Worm (Caenorhabditis elegans): ENCODE measurements around the gene nhr-106.

nhr-106 gene

DNA sequence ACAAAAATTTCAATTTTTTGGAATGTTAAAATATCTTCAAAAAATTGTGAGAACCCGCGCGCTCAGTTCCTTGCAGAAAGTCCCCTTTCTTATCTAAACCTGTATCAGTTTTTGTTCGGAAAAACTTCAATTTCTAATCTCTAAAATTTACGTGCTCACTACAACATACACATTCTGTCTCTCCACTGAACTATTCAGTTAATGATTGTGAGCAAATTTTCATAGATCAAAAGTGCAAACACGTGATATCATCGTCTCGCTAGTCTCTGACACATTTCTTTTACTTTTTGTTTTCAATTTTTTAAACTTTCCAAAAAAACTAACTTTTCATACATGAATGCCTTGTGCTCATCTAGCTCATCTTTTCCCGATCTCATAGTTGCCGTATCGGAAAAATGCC lies 30.0 kb upstream of the nhr-106 start, which contains the start of gene nhr-203:
Gene nhr-203 (plus strand): TSS at position 332 of the 400 bp plus-strand sequence.
- TF ChIP-seq gmeb-1 (tag; optimal IDR thresholded peaks at IDR 0.05): peak; percentile 37
- peak; percentile 52 for TF ChIP-seq skn-1 (tag; optimal IDR thresholded peaks at IDR 0.05)
- TF ChIP-seq sma-9 (GFP tag; optimal IDR thresholded peaks at IDR 0.05): peak; percentile 80
- TF ChIP-seq sma-9 (tag; optimal IDR thresholded peaks at IDR 0.05): no peak
- no peak for TF ChIP-seq alr-1 (tag; optimal IDR thresholded peaks at IDR 0.05)
- no peak for TF ChIP-seq blmp-1 (tag; optimal IDR thresholded peaks at IDR 0.05; ENCODE audit: insufficient read depth)
- TF ChIP-seq crh-2 (tag; optimal IDR thresholded peaks at IDR 0.05): peak; percentile 45
- TF ChIP-seq F13H6.1 (tag; optimal IDR thresholded peaks at IDR 0.05): peak; percentile 1
- TF ChIP-seq egl-27 (tag; optimal IDR thresholded peaks at IDR 0.05): no peak
- TF ChIP-seq fos-1 (tag; optimal IDR thresholded peaks at IDR 0.05): peak; percentile 75

DNA sequence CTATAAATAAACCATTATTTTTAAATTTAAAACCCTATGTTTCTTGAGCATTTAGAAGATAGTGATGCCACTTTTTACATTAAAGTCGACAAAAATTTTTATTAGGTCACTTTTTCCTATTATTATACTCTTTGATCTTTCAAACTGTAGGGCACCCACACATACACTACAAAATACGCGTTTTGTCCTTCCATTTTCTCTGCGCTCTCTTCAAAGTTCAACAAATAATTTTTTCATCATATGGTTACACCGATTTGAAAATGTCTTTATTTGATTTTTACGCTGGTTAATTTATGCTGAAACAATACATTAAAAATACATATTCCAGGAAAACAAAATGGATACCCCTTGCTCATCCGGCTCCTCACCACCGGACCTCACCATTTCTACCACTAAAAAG lies 27.2 kb upstream of the nhr-106 start, which contains the start of gene nhr-202:
Gene nhr-202 (plus strand): TSS at position 326 of the 400 bp plus-strand sequence.
- TF ChIP-seq alr-1 (tag; optimal IDR thresholded peaks at IDR 0.05): no peak
- no peak for TF ChIP-seq unc-62 (GFP tag; optimal IDR thresholded peaks at IDR 0.05)
- TF ChIP-seq ztf-1 (GFP tag; conservative IDR thresholded peaks at IDR 0.05): no peak
- no peak for TF ChIP-seq nhr-237 (tag; optimal IDR thresholded peaks at IDR 0.05)
- TF ChIP-seq snpc-4 (tag; optimal IDR thresholded peaks at IDR 0.05): no peak
- no peak for TF ChIP-seq peb-1 (tag; optimal IDR thresholded peaks at IDR 0.05)
- no peak for TF ChIP-seq ZK546.5 (tag; optimal IDR thresholded peaks at IDR 0.05)
- no peak for TF ChIP-seq elt-3 (tag; optimal IDR thresholded peaks at IDR 0.05)
- TF ChIP-seq blmp-1 (tag; optimal IDR thresholded peaks at IDR 0.05; ENCODE audit: insufficient read depth): no peak
- peak; percentile 34 for TF ChIP-seq nhr-25 (tag; optimal IDR thresholded peaks at IDR 0.05)
- no peak for TF ChIP-seq mdl-1 (tag; optimal IDR thresholded peaks at IDR 0.05)
- TF ChIP-seq lin-11 (tag; optimal IDR thresholded peaks at IDR 0.05): no peak
- TF ChIP-seq mab-5 (tag; optimal IDR thresholded peaks at IDR 0.05): no peak
- no peak for TF ChIP-seq egl-27 (tag; optimal IDR thresholded peaks at IDR 0.05)
- no peak for TF ChIP-seq lin-39 (tag; optimal IDR thresholded peaks at IDR 0.05)
- TF ChIP-seq elt-1 (tag; optimal IDR thresholded peaks at IDR 0.05): no peak
- no peak for TF ChIP-seq nhr-10 (tag; optimal IDR thresholded peaks at IDR 0.05)
- TF ChIP-seq C34F6.9 (tag; optimal IDR thresholded peaks at IDR 0.05): no peak
- TF ChIP-seq nhr-12 (tag; optimal IDR thresholded peaks at IDR 0.05): no peak
- TF ChIP-seq ceh-82 (tag; optimal IDR thresholded peaks at IDR 0.05): no peak
- no peak for TF ChIP-seq ceh-16 (tag; optimal IDR thresholded peaks at IDR 0.05)
- TF ChIP-seq dmd-4 (tag; optimal IDR thresholded peaks at IDR 0.05): no peak
- TF ChIP-seq sma-9 (GFP tag; optimal IDR thresholded peaks at IDR 0.05): peak; percentile 83
- no peak for TF ChIP-seq sma-9 (tag; optimal IDR thresholded peaks at IDR 0.05)
- TF ChIP-seq nhr-23 (tag; optimal IDR thresholded peaks at IDR 0.05): no peak
- TF ChIP-seq nhr-129 (tag; optimal IDR thresholded peaks at IDR 0.05): peak; percentile 68
- peak; percentile 52 for TF ChIP-seq fos-1 (tag; optimal IDR thresholded peaks at IDR 0.05)
- no peak for TF ChIP-seq nhr-77 (tag; optimal IDR thresholded peaks at IDR 0.05)
- TF ChIP-seq ama-1 (optimal IDR thresholded peaks at IDR 0.05): no peak
- TF ChIP-seq sem-4 (tag; optimal IDR thresholded peaks at IDR 0.05): no peak
- TF ChIP-seq crh-2 (tag; optimal IDR thresholded peaks at IDR 0.05): peak; percentile 65
- TF ChIP-seq gmeb-1 (tag; optimal IDR thresholded peaks at IDR 0.05): peak; percentile 12
- peak; percentile 4 for TF ChIP-seq F13H6.1 (tag; optimal IDR thresholded peaks at IDR 0.05)
- TF ChIP-seq sma-3 (GFP tag; optimal IDR thresholded peaks at IDR 0.05): no peak
- no peak for TF ChIP-seq Y55F3AM.14 (GFP tag; optimal IDR thresholded peaks at IDR 0.05)
- no peak for TF ChIP-seq ztf-4 (tag; optimal IDR thresholded peaks at IDR 0.05)

DNA sequence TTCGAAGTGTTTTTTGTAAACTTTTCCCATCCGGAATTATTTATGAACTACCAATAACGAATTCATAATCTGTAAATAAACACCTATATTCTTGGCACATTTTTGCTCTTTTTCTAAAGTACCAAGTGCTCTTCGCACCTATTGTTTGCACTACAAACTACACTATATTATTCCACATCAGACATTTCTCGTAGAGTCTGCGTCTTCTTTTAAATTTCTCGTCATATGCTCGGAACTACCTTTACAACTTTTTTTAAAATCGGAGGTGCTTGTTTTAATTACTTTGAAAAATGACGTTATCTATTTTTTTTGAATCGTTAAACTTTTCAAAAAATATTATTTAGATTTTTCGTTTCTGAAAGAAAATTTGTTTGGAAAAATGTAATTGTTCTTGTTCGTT lies 24.6 kb upstream of the nhr-106 start, which contains the start of gene nhr-201:
Gene nhr-201 (plus strand): TSS at position 29 of the 400 bp plus-strand sequence.
- peak; percentile 49 for TF ChIP-seq crh-2 (tag; optimal IDR thresholded peaks at IDR 0.05)
- TF ChIP-seq ztf-1 (GFP tag; conservative IDR thresholded peaks at IDR 0.05): no peak
- TF ChIP-seq ceh-82 (tag; optimal IDR thresholded peaks at IDR 0.05): no peak
- no peak for TF ChIP-seq ztf-4 (tag; optimal IDR thresholded peaks at IDR 0.05)
- no peak for TF ChIP-seq elt-3 (tag; optimal IDR thresholded peaks at IDR 0.05)
- TF ChIP-seq aly-2 (tag; optimal IDR thresholded peaks at IDR 0.05): no peak
- TF ChIP-seq nhr-12 (tag; optimal IDR thresholded peaks at IDR 0.05): no peak
- TF ChIP-seq nhr-21 (tag; optimal IDR thresholded peaks at IDR 0.05): no peak
- no peak for TF ChIP-seq nhr-11 (tag; optimal IDR thresholded peaks at IDR 0.05)
- TF ChIP-seq elt-1 (tag; optimal IDR thresholded peaks at IDR 0.05): no peak
- no peak for TF ChIP-seq fos-1 (tag; optimal IDR thresholded peaks at IDR 0.05)
- no peak for TF ChIP-seq egl-27 (tag; optimal IDR thresholded peaks at IDR 0.05)
- TF ChIP-seq nhr-237 (tag; optimal IDR thresholded peaks at IDR 0.05): no peak
- TF ChIP-seq sma-9 (GFP tag; optimal IDR thresholded peaks at IDR 0.05): peak; percentile 44
- TF ChIP-seq sma-9 (tag; optimal IDR thresholded peaks at IDR 0.05): no peak
- no peak for TF ChIP-seq mbf-1 (tag; optimal IDR thresholded peaks at IDR 0.05)
- no peak for TF ChIP-seq C34F6.9 (tag; optimal IDR thresholded peaks at IDR 0.05)
